Fruit fly (Drosophila melanogaster) whole organism, embryonic: Measurements from ENCODE around the gene Ptp10D.
A peak's percentile ranks its signal among the peaks of the same experiment; 100 is the strongest.

Experiments used
- Abd-B ChIP-seq: fragments of 200-800 bp; sonication (Bioruptor generic); optimal IDR thresholded peaks from 2 replicates; lab custom pipeline; 2018; ENCODE audit warnings: missing biosample characterization, mild to moderate bottlenecking, missing genetic modification characterization, moderate library complexity
- Ada2b ChIP-seq: fragments of 200-800 bp; sonication (Bioruptor generic); IDR thresholded peaks from 2 replicates; pipeline ENCODE4 v1.3.6; 2022; ENCODE audit warnings: missing biosample characterization, missing genetic modification characterization
- Aef1 ChIP-seq: fragments of 200-800 bp; sonication (Bioruptor generic); IDR thresholded peaks from 3 replicates; pipeline ENCODE4 v1.3.6; 2022; ENCODE audit warnings: missing biosample characterization, missing genetic modification characterization
- Bdp1 ChIP-seq: fragments of 200-800 bp; sonication (Bioruptor generic); optimal IDR thresholded peaks from 3 replicates; lab custom pipeline; 2016; ENCODE audit warnings: missing biosample characterization, missing genetic modification characterization
- CG10209 ChIP-seq: fragments of 200-800 bp; sonication (Bioruptor generic); optimal IDR thresholded peaks from 3 replicates; lab custom pipeline; 2017; ENCODE audit warnings: missing biosample characterization, mild to moderate bottlenecking, missing genetic modification characterization, missing genetic modification reagents
- CG10267 ChIP-seq: fragments of 200-800 bp; sonication (Bioruptor generic); optimal IDR thresholded peaks from 2 replicates; lab custom pipeline; 2018; ENCODE audit warnings: missing biosample characterization, mild to moderate bottlenecking, missing genetic modification characterization, moderate library complexity
- CG10462 ChIP-seq: fragments of 200-800 bp; sonication (Bioruptor generic); optimal IDR thresholded peaks from 2 replicates; lab custom pipeline; 2016; ENCODE audit warnings: missing biosample characterization, missing genetic modification characterization
- CG11085 ChIP-seq: fragments of 200-800 bp; sonication (Bioruptor generic); IDR thresholded peaks from 2 replicates; pipeline ENCODE4 v1.3.6; 2022; ENCODE audit warnings: missing biosample characterization, missing genetic modification characterization
- CG14667 ChIP-seq: fragments of 200-800 bp; sonication (Bioruptor generic); IDR thresholded peaks from 2 replicates; pipeline ENCODE4 v1.3.6; 2022; ENCODE audit warnings: missing biosample characterization, missing genetic modification characterization
- CG14710 ChIP-seq: fragments of 200-800 bp; sonication (Bioruptor generic); optimal IDR thresholded peaks from 3 replicates; lab custom pipeline; 2019; ENCODE audit warnings: missing biosample characterization, mild to moderate bottlenecking, missing genetic modification characterization, moderate library complexity
- CG14860 ChIP-seq: fragments of 200-800 bp; sonication (Bioruptor generic); IDR thresholded peaks from 3 replicates; pipeline ENCODE4 v1.3.6; 2022; ENCODE audit warnings: missing biosample characterization, missing genetic modification characterization; ENCODE audit not compliant: partially characterized antibody
- CG17359 ChIP-seq: fragments of 200-800 bp; sonication (Bioruptor generic); optimal IDR thresholded peaks from 3 replicates; lab custom pipeline; 2018; ENCODE audit warnings: missing biosample characterization, mild to moderate bottlenecking, missing genetic modification characterization, moderate library complexity
- CG18262 ChIP-seq: fragments of 200-800 bp; optimal IDR thresholded peaks from 3 replicates; lab custom pipeline; 2019; ENCODE audit warnings: missing biosample characterization, mild to moderate bottlenecking, missing genetic modification characterization, moderate library complexity
- CG2889 ChIP-seq: fragments of 200-800 bp; sonication (Bioruptor generic); IDR thresholded peaks from 3 replicates; pipeline ENCODE4 v1.3.6; 2022; ENCODE audit warnings: missing biosample characterization, missing genetic modification characterization
- CG32772 ChIP-seq: fragments of 200-800 bp; sonication (Bioruptor generic); IDR thresholded peaks from 2 replicates; pipeline ENCODE4 v1.3.6; 2022; ENCODE audit warnings: missing biosample characterization, missing genetic modification characterization
- CG7839 ChIP-seq: fragments of 200-800 bp; sonication (Bioruptor generic); optimal IDR thresholded peaks from 3 replicates; lab custom pipeline; 2018; ENCODE audit warnings: missing biosample characterization, mild to moderate bottlenecking, missing genetic modification characterization, moderate library complexity
- CG9215 ChIP-seq: fragments of 200-800 bp; sonication (Bioruptor generic); IDR thresholded peaks from 2 replicates; pipeline ENCODE4 v1.3.6; 2022; ENCODE audit warnings: missing biosample characterization, missing genetic modification characterization
- CG9609 ChIP-seq: fragments of 200-800 bp; sonication (Bioruptor generic); optimal IDR thresholded peaks from 3 replicates; lab custom pipeline; 2016; ENCODE audit warnings: missing biosample characterization, missing genetic modification characterization
- Chrac-16 ChIP-seq: fragments of 200-800 bp; sonication (Bioruptor generic); optimal IDR thresholded peaks from 3 replicates; lab custom pipeline; 2016; ENCODE audit warnings: missing biosample characterization, missing genetic modification characterization
- Dek ChIP-seq: fragments of 200-800 bp; sonication (Bioruptor generic); optimal IDR thresholded peaks from 3 replicates; lab custom pipeline; 2019; ENCODE audit warnings: missing biosample characterization, mild to moderate bottlenecking, missing genetic modification characterization, moderate library complexity
- ERR ChIP-seq: fragments of 200-800 bp; sonication (Bioruptor generic); optimal IDR thresholded peaks from 2 replicates; lab custom pipeline; 2016; ENCODE audit warnings: missing biosample characterization, missing genetic modification characterization
- Elba2 ChIP-seq: fragments of 200-800 bp; sonication (Bioruptor generic); optimal IDR thresholded peaks from 3 replicates; lab custom pipeline; 2016; ENCODE audit warnings: missing biosample characterization, missing genetic modification characterization
- Hr51 ChIP-seq, 2 experiments: fragments of 200-800 bp; sonication (Bioruptor generic); optimal IDR thresholded peaks; 2 replicates in 1 of 2; 3 replicates in 1 of 2; lab custom pipeline; 2016 to 2018; ENCODE audit warnings: missing biosample characterization in 2 of 2, missing genetic modification characterization in 2 of 2, mild to moderate bottlenecking in 1 of 2, moderate library complexity in 1 of 2
- Jarid2 ChIP-seq: fragments of 200-800 bp; sonication (Bioruptor generic); optimal IDR thresholded peaks from 3 replicates; lab custom pipeline; 2017; ENCODE audit warnings: mild to moderate bottlenecking, missing biosample characterization, missing genetic modification reagents, missing genetic modification characterization
- MTF-1 ChIP-seq: fragments of 200-800 bp; sonication (Bioruptor generic); optimal IDR thresholded peaks from 2 replicates; lab custom pipeline; 2018; ENCODE audit warnings: missing biosample characterization, mild to moderate bottlenecking, missing genetic modification characterization, borderline replicate concordance
- Tbp ChIP-seq: fragments of >200 bp; optimal IDR thresholded peaks from 2 replicates; lab custom pipeline; 2018; ENCODE audit warnings: missing biosample characterization, missing genetic modification characterization
- Usf ChIP-seq: fragments of 200-800 bp; sonication (Bioruptor generic); optimal IDR thresholded peaks from 2 replicates; lab custom pipeline; 2017; ENCODE audit warnings: missing genotype, missing biosample characterization, missing genetic modification characterization
- Xrp1 ChIP-seq: fragments of 200-800 bp; sonication (Bioruptor generic); IDR thresholded peaks from 2 replicates; pipeline ENCODE4 v1.3.6; 2022; ENCODE audit warnings: missing biosample characterization, missing genetic modification characterization
- aop ChIP-seq: fragments of 200-800 bp; sonication (Bioruptor generic); IDR thresholded peaks from 2 replicates; pipeline ENCODE4 v1.3.6; 2022; ENCODE audit warnings: missing biosample characterization, missing genetic modification characterization
- bsh ChIP-seq, 2 experiments: fragments of 200-800 bp; sonication (Bioruptor generic); optimal IDR thresholded peaks; 2 replicates each; lab custom pipeline; 2017 to 2018; ENCODE audit warnings: mild to moderate bottlenecking in 2 of 2, missing biosample characterization in 2 of 2, missing genetic modification characterization in 2 of 2, moderate library complexity in 1 of 2
- corto ChIP-seq: fragments of 200-800 bp; sonication (Bioruptor generic); optimal IDR thresholded peaks from 2 replicates; lab custom pipeline; 2016; ENCODE audit warnings: missing biosample characterization, mild to moderate bottlenecking, missing genetic modification characterization, moderate library complexity
- dysf ChIP-seq: fragments of 200-800 bp; sonication (Bioruptor generic); IDR thresholded peaks from 3 replicates; pipeline ENCODE4 v1.3.6; 2022; ENCODE audit warnings: missing biosample characterization, missing genetic modification characterization
- exex ChIP-seq: fragments of 200-800 bp; sonication (Bioruptor generic); optimal IDR thresholded peaks from 4 replicates; lab custom pipeline; 2018; ENCODE audit warnings: missing biosample characterization, mild to moderate bottlenecking, missing genetic modification characterization, moderate library complexity
- eyg ChIP-seq: fragments of 200-800 bp; sonication (Bioruptor generic); optimal IDR thresholded peaks from 3 replicates; lab custom pipeline; 2016; ENCODE audit warnings: missing biosample characterization, missing genetic modification characterization
- gem ChIP-seq: fragments of 200-800 bp; sonication (Bioruptor generic); optimal IDR thresholded peaks from 2 replicates; lab custom pipeline; 2019; ENCODE audit warnings: missing biosample characterization, mild to moderate bottlenecking, missing genetic modification characterization, moderate library complexity
- grau ChIP-seq: fragments of 200-800 bp; optimal IDR thresholded peaks from 3 replicates; lab custom pipeline; 2019; ENCODE audit warnings: missing biosample characterization, mild to moderate bottlenecking, missing genetic modification characterization, moderate library complexity
- jumu ChIP-seq: fragments of 200-800 bp; sonication (Bioruptor generic); optimal IDR thresholded peaks from 3 replicates; lab custom pipeline; 2016; ENCODE audit warnings: missing biosample characterization, missing genetic modification characterization
- lab ChIP-seq: fragments of 200-800 bp; sonication (Bioruptor generic); optimal IDR thresholded peaks from 3 replicates; lab custom pipeline; 2017; ENCODE audit warnings: missing biosample characterization, missing genetic modification characterization, mild to moderate bottlenecking, moderate library complexity, missing genetic modification reagents
- lola ChIP-seq, 3 experiments: fragments of >200 bp in 2 of 3; fragments of 200-800 bp in 1 of 3; sonication (Bioruptor generic) in 1 of 3; optimal IDR thresholded peaks; 2 replicates each; lab custom pipeline; 2017 to 2019; ENCODE audit warnings: missing biosample characterization in 3 of 3, missing genetic modification characterization in 3 of 3, mild to moderate bottlenecking in 1 of 3, moderate library complexity in 1 of 3
- nerfin-1 ChIP-seq: fragments of 200-800 bp; sonication (Bioruptor generic); optimal IDR thresholded peaks from 3 replicates; lab custom pipeline; 2019; ENCODE audit warnings: missing biosample characterization, mild to moderate bottlenecking, missing genetic modification characterization, moderate library complexity
- pho ChIP-seq: fragments of 200-800 bp; sonication (Bioruptor generic); optimal IDR thresholded peaks from 2 replicates; lab custom pipeline; 2016; ENCODE audit warnings: missing biosample characterization, missing genetic modification characterization
- rib ChIP-seq: fragments of 200-800 bp; sonication (Bioruptor generic); IDR thresholded peaks from 2 replicates; pipeline ENCODE4 v1.3.6; 2022; ENCODE audit warnings: missing biosample characterization, missing genetic modification characterization
- run ChIP-seq: fragments of 200-800 bp; sonication (Bioruptor generic); optimal IDR thresholded peaks from 3 replicates; lab custom pipeline; 2018; ENCODE audit warnings: missing biosample characterization, mild to moderate bottlenecking, missing genetic modification characterization
- schlank ChIP-seq: fragments of 200-800 bp; sonication (Bioruptor generic); optimal IDR thresholded peaks from 2 replicates; lab custom pipeline; 2018; ENCODE audit warnings: missing biosample characterization, mild to moderate bottlenecking, missing genetic modification characterization
- sens-2 ChIP-seq: fragments of 200-800 bp; sonication (Bioruptor generic); IDR thresholded peaks from 2 replicates; pipeline ENCODE4 v1.3.6; 2022; ENCODE audit warnings: missing biosample characterization, missing genetic modification characterization
- sisA ChIP-seq: fragments of 200-800 bp; sonication (Bioruptor generic); IDR thresholded peaks from 2 replicates; pipeline ENCODE4 v1.3.6; 2022; ENCODE audit warnings: missing biosample characterization, missing genetic modification characterization
- ssp ChIP-seq: fragments of 200-800 bp; sonication (Bioruptor generic); IDR thresholded peaks from 2 replicates; pipeline ENCODE4 v1.3.6; 2022; ENCODE audit warnings: missing biosample characterization, missing genetic modification characterization
- tgo ChIP-seq: fragments of 200-800 bp; sonication (Bioruptor generic); IDR thresholded peaks from 3 replicates; pipeline ENCODE4 v1.3.6; 2022; ENCODE audit warnings: missing biosample characterization, missing genetic modification characterization
- tup ChIP-seq: fragments of 200-800 bp; sonication (Bioruptor generic); optimal IDR thresholded peaks from 2 replicates; lab custom pipeline; 2016; ENCODE audit warnings: missing biosample characterization, mild to moderate bottlenecking, missing genetic modification characterization, moderate library complexity
- twi ChIP-seq: fragments of 200-800 bp; optimal IDR thresholded peaks from 2 replicates; lab custom pipeline; 2019; ENCODE audit warnings: missing biosample characterization, mild to moderate bottlenecking, missing genetic modification characterization, moderate library complexity
- vfl ChIP-seq: fragments of 200-800 bp; sonication (Bioruptor generic); optimal IDR thresholded peaks from 2 replicates; lab custom pipeline; 2016; ENCODE audit warnings: missing biosample characterization, missing genetic modification characterization

The Ptp10D gene

DNA sequence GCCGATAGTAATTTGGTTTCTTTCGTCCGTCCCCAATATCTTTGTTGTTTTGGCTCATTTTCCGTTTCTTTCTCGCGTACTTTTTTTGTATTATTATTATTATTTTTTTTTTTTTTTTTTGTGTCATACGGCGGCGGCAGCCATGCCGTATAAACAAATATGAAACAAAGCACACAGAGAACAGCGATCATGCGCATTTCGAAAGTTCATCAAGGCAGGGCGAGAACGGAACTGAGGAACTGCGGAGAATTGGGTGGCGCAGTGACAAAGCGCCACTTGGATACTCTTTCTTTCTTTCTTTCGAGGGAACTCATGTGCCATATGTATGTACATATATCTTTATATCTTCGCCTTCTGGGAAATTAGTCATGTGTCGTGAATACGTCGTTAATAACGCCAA is 62.6 kb downstream of the Ptp10D start (continued):
- TF ChIP-seq Hr51 (GFP tag; optimal IDR thresholded peaks at IDR 0.05; lab: Kevin White, UChicago) (no peak), CG14667 (no peak), tup (GFP tag; lab: Kevin White, UChicago) (no peak), ERR (GFP tag; lab: Kevin White, UChicago) (no peak), Aef1 (GFP tag; lab: Robert Waterston, UW) (no peak), sens-2 (no peak), exex (tag; lab: Kevin White, UChicago) (no peak), CG9609 (GFP tag; lab: Kevin White, UChicago) (no peak), Usf (GFP tag; lab: Kevin White, UChicago) (no peak), pho (GFP tag; lab: Kevin White, UChicago) (no peak), MTF-1 (GFP tag; lab: Kevin White, UChicago) (no peak), CG14860 (no peak), corto (GFP tag; lab: Kevin White, UChicago) (no peak), Dek (no peak), CG10209 (GFP tag; lab: Kevin White, UChicago) (no peak), bsh (GFP tag; optimal IDR thresholded peaks at IDR 0.05; lab: Kevin White, UChicago) (peak in 1 of 2 experiments; percentile 6), lab (GFP tag; lab: Kevin White, UChicago) (no peak), nerfin-1 (no peak), Chrac-16 (GFP tag; lab: Kevin White, UChicago) (no peak), lola (GFP tag; optimal IDR thresholded peaks at IDR 0.05; lab: Kevin White, UChicago) (no peak), CG18262 (no peak), dysf (GFP tag; lab: Robert Waterston, UW) (0 out of 3 replicates have a peak, but pooled peaks have one; percentile 22), jumu (GFP tag; lab: Kevin White, UChicago) (no peak), Elba2 (GFP tag; lab: Kevin White, UChicago) (no peak), CG17359 (tag; lab: Kevin White, UChicago) (peak; percentile 29), CG11085 (GFP tag; lab: Robert Waterston, UW) (no peak), Jarid2 (GFP tag; lab: Kevin White, UChicago) (no peak), run (tag; lab: Kevin White, UChicago) (no peak), sisA (GFP tag; lab: Robert Waterston, UW) (no peak), vfl (no peak), Bdp1 (GFP tag; lab: Kevin White, UChicago) (no peak), Abd-B (GFP tag; lab: Kevin White, UChicago) (no peak), rib (GFP tag; lab: Robert Waterston, UW) (no peak), ssp (no peak), CG10462 (no peak), CG10267 (tag; lab: Kevin White, UChicago) (no peak), grau (peak; percentile 3), schlank (tag; lab: Kevin White, UChicago) (no peak), CG32772 (GFP tag; lab: Robert Waterston, UW) (no peak), CG7839 (no peak), aop (GFP tag; lab: Robert Waterston, UW) (0 out of 2 replicates have a peak, but pooled peaks have one; percentile 42), gem (tag; lab: Kevin White, UChicago) (peak; percentile 10), eyg (GFP tag; lab: Kevin White, UChicago) (no peak), Ada2b (GFP tag; lab: Robert Waterston, UW) (no peak), CG9215 (GFP tag; lab: Robert Waterston, UW) (no peak), CG14710 (tag; lab: Kevin White, UChicago) (no peak), Tbp (GFP tag; lab: Kevin White, UChicago) (no peak), tgo (GFP tag; lab: Robert Waterston, UW) (no peak), twi (tag; lab: Kevin White, UChicago) (no peak), CG2889 (GFP tag; lab: Robert Waterston, UW) (no peak), Xrp1 (GFP tag; lab: Robert Waterston, UW) (no peak)
